Fruit fly (Drosophila melanogaster) whole organism, prepupa: ENCODE data around the gene CG2003.

Experiments used
- CG6808 ChIP-seq: fragments of 200-800 bp; sonication (Bioruptor generic); optimal IDR thresholded peaks from 3 replicates; lab custom pipeline; 2017; ENCODE audit warnings: missing biosample characterization, missing genetic modification characterization, mild to moderate bottlenecking, moderate library complexity, missing genetic modification reagents
- Smox ChIP-seq: fragments of 200-800 bp; sonication (Bioruptor generic); optimal IDR thresholded peaks from 3 replicates; lab custom pipeline; 2016; ENCODE audit warnings: missing biosample characterization, missing genetic modification characterization
- vri ChIP-seq: fragments of 200-800 bp; sonication (Bioruptor generic); optimal IDR thresholded peaks from 3 replicates; lab custom pipeline; 2016; ENCODE audit warnings: missing biosample characterization, mild to moderate bottlenecking, missing genetic modification characterization

DNA sequence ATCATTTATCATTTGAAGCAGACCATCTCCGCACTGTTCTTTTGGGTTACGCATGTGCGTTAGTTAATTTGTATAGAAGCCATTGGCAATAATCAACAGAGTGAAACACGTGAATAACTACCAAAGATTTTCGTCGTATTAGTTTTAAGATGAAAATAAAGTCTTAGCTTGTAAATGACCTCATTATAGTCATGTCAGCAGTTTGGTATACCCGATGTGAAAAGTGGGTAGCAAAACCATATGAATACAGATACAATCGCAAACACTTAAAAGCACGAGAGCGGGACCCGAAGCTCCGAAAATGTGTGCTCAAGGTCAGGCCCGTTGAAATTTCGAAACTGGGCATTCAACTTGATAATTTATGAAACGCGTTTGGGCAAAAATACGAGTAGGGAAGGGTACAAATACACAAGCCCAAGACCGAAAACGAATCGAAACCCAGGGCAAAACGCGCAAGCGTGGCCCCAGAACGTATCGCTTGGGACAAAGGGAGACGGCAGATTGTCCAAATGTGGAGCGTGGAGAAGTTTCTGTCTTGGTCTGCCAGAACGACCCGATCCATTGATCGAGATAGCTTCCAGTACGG is at the start of gene CG2003:
- no peak for TF ChIP-seq CG6808 (GFP tag; lab: Kevin White, UChicago)
- peak; percentile 67 for TF ChIP-seq Smox (GFP tag; lab: Kevin White, UChicago)
- TF ChIP-seq vri (GFP tag; lab: Kevin White, UChicago): peak; percentile 81
